Worm (Caenorhabditis elegans) whole organism, L2 larva: ENCODE measurements around the gene C06C6.7.

Experiments used
- C34F6.9 ChIP-seq: fragments of 150-350 bp; optimal IDR thresholded peaks from 2 replicates; lab custom pipeline; 2014; ENCODE audit warnings: missing biosample characterization, missing genetic modification characterization
- F13H6.1 ChIP-seq: sonication (generic microtip); optimal IDR thresholded peaks from 2 replicates; lab custom pipeline; 2016; ENCODE audit warnings: missing genetic modification characterization, missing compliant biosample characterization
- R02D3.7 ChIP-seq: fragments of 150-350 bp; optimal IDR thresholded peaks from 2 replicates; lab custom pipeline; 2014; ENCODE audit warnings: missing biosample characterization, missing genetic modification characterization
- ZK546.5 ChIP-seq: sonication (generic microtip); optimal IDR thresholded peaks from 2 replicates; lab custom pipeline; 2017; ENCODE audit warnings: missing biosample characterization, missing genetic modification characterization
- alr-1 ChIP-seq: fragments of 150-350 bp; optimal IDR thresholded peaks from 2 replicates; lab custom pipeline; 2014; ENCODE audit warnings: missing biosample characterization, missing genetic modification characterization
- aly-2 ChIP-seq: fragments of 150-350 bp; optimal IDR thresholded peaks from 2 replicates; lab custom pipeline; 2014; ENCODE audit warnings: missing biosample characterization, missing genetic modification characterization
- blmp-1 ChIP-seq: sonication (generic microtip); optimal IDR thresholded peaks from 2 replicates; lab custom pipeline; 2017; ENCODE audit warnings: missing genetic modification characterization, mild to moderate bottlenecking, missing compliant biosample characterization, antibody characterized with exemption, moderate library complexity; ENCODE audit not compliant: insufficient read depth
- ceh-82 ChIP-seq: fragments of 150-350 bp; optimal IDR thresholded peaks from 2 replicates; lab custom pipeline; 2014; ENCODE audit warnings: missing biosample characterization, missing genetic modification characterization
- egl-27 ChIP-seq: sonication (generic microtip); optimal IDR thresholded peaks from 3 replicates; lab custom pipeline; 2017; ENCODE audit warnings: missing biosample characterization, missing genetic modification reagents, missing genetic modification characterization
- fos-1 ChIP-seq: fragments of 150-350 bp; optimal IDR thresholded peaks from 2 replicates; lab custom pipeline; 2014; ENCODE audit warnings: missing biosample characterization, missing genetic modification characterization
- gmeb-1 ChIP-seq: fragments of 150-350 bp; optimal IDR thresholded peaks from 2 replicates; lab custom pipeline; 2014; ENCODE audit warnings: missing biosample characterization, missing genetic modification characterization
- lin-11 ChIP-seq: fragments of 150-350 bp; sonication (generic microtip); optimal IDR thresholded peaks from 2 replicates; lab custom pipeline; 2014; ENCODE audit warnings: missing biosample characterization, missing genetic modification characterization, inconsistent platforms, mixed read lengths
- lsy-2 ChIP-seq, 2 experiments: fragments of 150-350 bp in 1 of 2; sonication (generic microtip) in 1 of 2; optimal IDR thresholded peaks; 2 replicates each; lab custom pipeline; 2014 to 2017; ENCODE audit warnings: missing biosample characterization in 2 of 2, missing genetic modification characterization in 2 of 2
- mab-5 ChIP-seq: fragments of 150-350 bp; optimal IDR thresholded peaks from 2 replicates; lab custom pipeline; 2014; ENCODE audit warnings: missing biosample characterization, missing genetic modification characterization
- mbf-1 ChIP-seq: sonication (generic microtip); optimal IDR thresholded peaks from 2 replicates; lab custom pipeline; 2017; ENCODE audit warnings: missing biosample characterization, missing genetic modification characterization
- nhr-10 ChIP-seq: sonication (generic microtip); optimal IDR thresholded peaks from 2 replicates; lab custom pipeline; 2017; ENCODE audit warnings: missing biosample characterization, missing genetic modification characterization
- nhr-129 ChIP-seq: fragments of 150-350 bp; optimal IDR thresholded peaks from 2 replicates; lab custom pipeline; 2014; ENCODE audit warnings: missing biosample characterization, missing genetic modification characterization
- nhr-21 ChIP-seq: fragments of 150-350 bp; optimal IDR thresholded peaks from 2 replicates; lab custom pipeline; 2014; ENCODE audit warnings: missing biosample characterization, missing genetic modification characterization
- nhr-237 ChIP-seq: fragments of 150-350 bp; optimal IDR thresholded peaks from 2 replicates; lab custom pipeline; 2014; ENCODE audit warnings: missing biosample characterization, missing genetic modification characterization
- nhr-25 ChIP-seq: fragments of 150-350 bp; sonication (generic microtip); optimal IDR thresholded peaks from 3 replicates; lab custom pipeline; 2014; ENCODE audit warnings: missing biosample characterization, missing genetic modification characterization
- nhr-6 ChIP-seq: fragments of 150-350 bp; optimal IDR thresholded peaks from 2 replicates; lab custom pipeline; 2014; ENCODE audit warnings: missing biosample characterization, missing genetic modification characterization
- nhr-77 ChIP-seq: fragments of 150-350 bp; optimal IDR thresholded peaks from 2 replicates; lab custom pipeline; 2014; ENCODE audit warnings: missing biosample characterization, missing genetic modification characterization
- sem-4 ChIP-seq: fragments of 150-350 bp; optimal IDR thresholded peaks from 2 replicates; lab custom pipeline; 2014; ENCODE audit warnings: missing biosample characterization, missing genetic modification reagents, missing genetic modification characterization
- skn-1 ChIP-seq: sonication (generic microtip); optimal IDR thresholded peaks from 2 replicates; lab custom pipeline; 2017; ENCODE audit warnings: missing biosample characterization, missing genetic modification characterization
- sma-9 ChIP-seq, 2 experiments: fragments of 150-350 bp in 1 of 2; sonication (generic microtip) in 1 of 2; optimal IDR thresholded peaks; 2 replicates each; lab custom pipeline; 2014 to 2016; ENCODE audit warnings: missing genetic modification characterization in 2 of 2, mild to moderate bottlenecking in 1 of 2, missing biosample characterization in 1 of 2, missing compliant biosample characterization in 1 of 2, missing genetic modification reagents in 1 of 2, moderate library complexity in 1 of 2
- snpc-4 ChIP-seq: fragments of 150-350 bp; optimal IDR thresholded peaks from 2 replicates; lab custom pipeline; 2014; ENCODE audit warnings: missing biosample characterization, missing genetic modification characterization
- unc-55 ChIP-seq: fragments of 150-350 bp; sonication (generic microtip); optimal IDR thresholded peaks from 3 replicates; lab custom pipeline; 2014; ENCODE audit warnings: missing biosample characterization, missing genetic modification reagents, missing genetic modification characterization
- unc-62 ChIP-seq: fragments of 150-350 bp; optimal IDR thresholded peaks from 2 replicates; lab custom pipeline; 2014; ENCODE audit warnings: missing biosample characterization, missing genetic modification reagents, missing genetic modification characterization
- zag-1 ChIP-seq: fragments of 150-350 bp; optimal IDR thresholded peaks from 2 replicates; lab custom pipeline; 2014; ENCODE audit warnings: missing biosample characterization, missing genetic modification characterization
- ztf-1 ChIP-seq: fragments of 200-800 bp; sonication (Bioruptor generic); conservative IDR thresholded peaks from 2 replicates; pipeline ENCODE4 v1.3.6; 2022; ENCODE audit warnings: missing genetic modification characterization, missing compliant biosample characterization
- ztf-11 ChIP-seq: sonication (generic microtip); optimal IDR thresholded peaks from 2 replicates; lab custom pipeline; 2017; ENCODE audit warnings: missing biosample characterization, missing genetic modification characterization

C06C6.7 gene

DNA sequence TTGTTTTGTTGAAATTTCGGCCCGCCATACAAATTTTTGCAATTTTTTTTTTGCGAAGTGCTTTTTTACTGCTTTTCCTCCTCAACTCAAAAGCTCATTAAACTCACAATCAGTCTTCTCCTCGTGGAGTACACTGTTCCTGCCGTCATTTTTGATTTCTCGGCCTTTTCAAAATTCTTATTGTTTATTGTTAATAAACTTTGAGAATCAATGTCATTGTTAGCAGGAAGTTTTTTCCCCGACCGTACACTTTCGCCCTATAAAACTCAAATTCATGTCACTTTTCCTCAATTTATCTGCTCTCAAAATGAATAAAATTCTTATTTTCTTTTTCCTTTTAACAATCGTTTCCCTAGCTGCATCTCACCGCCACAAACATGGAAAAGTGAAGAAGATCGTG, 16.1 kb upstream of the C06C6.7 start, which contains the start of gene clec-232:
Gene clec-232, plus strand, starts transcription at position 301 of the 400 bp plus-strand sequence.
- no peak for TF ChIP-seq fos-1 (tag; lab: Kevin White, UChicago)
- TF ChIP-seq mab-5 (tag; lab: Kevin White, UChicago): no peak
- TF ChIP-seq mbf-1 (tag; lab: Kevin White, UChicago): no peak
- no peak for TF ChIP-seq blmp-1 (tag; lab: Kevin White, UChicago)
- no peak for TF ChIP-seq gmeb-1 (tag; lab: Kevin White, UChicago)
- no peak for TF ChIP-seq nhr-129
- no peak for TF ChIP-seq sma-9 (GFP tag; optimal IDR thresholded peaks at IDR 0.05; lab: Kevin White, UChicago)
- no peak for TF ChIP-seq sma-9 (tag; optimal IDR thresholded peaks at IDR 0.05; lab: Kevin White, UChicago)
- no peak for TF ChIP-seq ztf-11 (tag; lab: Kevin White, UChicago)
- TF ChIP-seq ZK546.5: no peak
- TF ChIP-seq zag-1: no peak
- TF ChIP-seq lsy-2 (tag; optimal IDR thresholded peaks at IDR 0.05; lab: Kevin White, UChicago): no peak
- TF ChIP-seq nhr-237 (tag; lab: Kevin White, UChicago): no peak
- TF ChIP-seq egl-27 (tag; lab: Kevin White, UChicago): no peak
- TF ChIP-seq unc-62 (GFP tag; lab: Kevin White, UChicago): no peak

DNA sequence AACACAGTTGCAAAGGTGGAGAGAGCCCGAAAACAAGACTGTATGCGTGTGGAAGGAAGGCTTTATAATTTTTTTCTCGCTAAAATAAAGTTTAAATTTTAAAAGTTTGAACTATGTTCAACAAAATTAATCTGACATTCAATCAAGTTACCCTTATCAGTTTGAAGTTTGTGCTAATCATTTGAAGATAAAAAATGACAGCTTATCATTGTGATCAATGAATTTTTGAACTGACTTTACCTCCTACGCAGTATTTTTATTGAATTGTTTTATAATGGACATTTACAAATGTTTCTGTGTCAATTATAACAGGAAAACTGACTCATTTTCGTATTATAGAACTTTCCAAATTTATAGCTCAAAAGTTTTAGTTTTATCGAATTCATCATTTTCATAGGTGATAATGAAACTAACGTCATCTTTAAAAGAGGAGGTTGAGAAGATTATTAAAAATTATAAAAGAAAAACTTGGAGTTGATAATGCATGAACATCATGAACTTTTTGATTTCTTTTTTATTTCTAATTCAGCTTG, 13.7 kb upstream of the C06C6.7 start, which contains the start of gene oac-20:
Gene oac-20, plus strand, starts transcription at position 483 of the 533 bp plus-strand sequence.
- TF ChIP-seq fos-1 (tag; lab: Kevin White, UChicago): peak; percentile 76
- TF ChIP-seq nhr-25 (tag; lab: Kevin White, UChicago): no peak

ce11 chrV:15982733-15983344, 9.1 kb upstream of the C06C6.7 start, which contains the start of the genes fbxa-99 and F36G9.13:
fbxa-99 (minus strand) TSS chrV:15982854.
F36G9.13 (plus strand) TSS chrV:15983294.
- TF ChIP-seq snpc-4: peak; percentile 56
- TF ChIP-seq fos-1 (tag; lab: Kevin White, UChicago): peak; percentile 36
- no peak for TF ChIP-seq nhr-237 (tag; lab: Kevin White, UChicago)

DNA sequence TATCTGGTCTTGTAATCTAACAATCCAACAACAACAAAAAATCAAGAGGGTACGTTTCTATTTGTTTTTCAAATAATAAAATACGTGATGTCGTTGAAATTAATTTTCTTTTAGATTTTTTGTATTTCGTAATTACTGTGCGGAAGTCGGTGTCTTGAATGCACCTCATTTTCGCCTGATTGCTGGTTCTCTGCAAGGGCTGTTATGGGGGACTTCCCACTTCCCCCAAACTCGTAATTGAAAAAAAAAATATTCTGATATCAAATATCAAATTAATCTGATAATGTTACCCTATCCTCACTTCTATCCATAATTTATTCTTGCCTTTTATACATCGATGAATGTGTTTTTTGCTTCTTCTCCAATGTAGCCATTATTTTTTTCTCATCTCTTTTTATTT, 3.9 kb upstream of the C06C6.7 start, which contains the start of gene F36G9.15:
Gene F36G9.15, minus strand, starts transcription at position 101 of the 400 bp plus-strand sequence.
- TF ChIP-seq gmeb-1 (tag; lab: Kevin White, UChicago): no peak
- TF ChIP-seq ceh-82 (tag; lab: Kevin White, UChicago): no peak
- no peak for TF ChIP-seq nhr-21
- TF ChIP-seq R02D3.7 (tag; lab: Kevin White, UChicago): no peak
- no peak for TF ChIP-seq aly-2 (tag; lab: Kevin White, UChicago)
- no peak for TF ChIP-seq nhr-129
- TF ChIP-seq blmp-1 (tag; lab: Kevin White, UChicago): no peak
- TF ChIP-seq C34F6.9 (tag; lab: Kevin White, UChicago): no peak
- no peak for TF ChIP-seq sem-4 (tag; lab: Kevin White, UChicago)
- no peak for TF ChIP-seq zag-1
- no peak for TF ChIP-seq F13H6.1
- TF ChIP-seq alr-1: no peak
- no peak for TF ChIP-seq unc-55 (GFP tag; lab: Kevin White, UChicago)
- no peak for TF ChIP-seq nhr-10
- no peak for TF ChIP-seq lin-11
- no peak for TF ChIP-seq skn-1 (tag; lab: Kevin White, UChicago)
- TF ChIP-seq nhr-77 (tag; lab: Kevin White, UChicago): no peak
- TF ChIP-seq ztf-11 (tag; lab: Kevin White, UChicago): no peak

DNA sequence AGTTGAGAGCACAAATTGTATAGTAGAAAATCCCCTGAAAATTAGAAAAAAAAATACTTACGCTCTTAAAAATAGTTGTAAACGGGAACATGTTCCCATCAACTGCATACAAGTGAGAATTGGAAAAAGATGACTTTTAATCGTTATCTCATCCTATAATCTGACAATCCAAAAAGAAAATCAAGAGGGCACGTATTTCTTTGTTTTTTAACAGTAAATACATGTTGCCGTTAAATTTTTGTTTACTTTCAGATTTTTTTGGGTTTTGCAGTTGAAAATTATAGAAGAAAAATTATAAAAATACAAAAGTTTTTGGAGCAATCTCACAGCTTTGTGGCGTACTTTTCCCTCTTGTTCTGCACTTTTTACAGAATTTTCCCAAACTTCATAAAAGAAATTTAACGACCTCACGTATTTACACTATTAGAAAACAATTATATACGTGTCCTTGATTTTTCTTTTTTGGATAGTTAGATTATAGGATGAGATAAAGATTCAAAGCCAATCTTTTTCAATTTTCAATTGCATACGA, 4.8 kb downstream of the C06C6.7 start, which contains the start of the genes C06C6.9 and C06C6.8:
Gene C06C6.9, minus strand, starts transcription at position 101 of the 532 bp plus-strand sequence.
Gene C06C6.8, plus strand, starts transcription at position 482 of the 532 bp plus-strand sequence.
- no peak for TF ChIP-seq nhr-6
- TF ChIP-seq mab-5 (tag; lab: Kevin White, UChicago): no peak
- TF ChIP-seq skn-1 (tag; lab: Kevin White, UChicago): no peak
- TF ChIP-seq ztf-1 (GFP tag; lab: Robert Waterston, UW): no peak
- TF ChIP-seq, all 48 proteins: peak for 0
